Comparison of ENCODE assay signal across 2 fruit fly cellular contexts in genomic region chr3L:19412812-19413211, dm6.
A peak's percentile ranks its signal among the peaks of the same experiment; 100 is the strongest.
TF ChIP-seq lines count a peak whose summit lies in the region.

Gene CG32206 (minus strand): TSS chr3L:19412912.

- no peak for TF ChIP-seq CTCF in whole organism, embryonic (GFP tag; optimal IDR thresholded peaks at IDR 0.05; lab: Kevin White, UChicago)

TF ChIP-seq in whole organism, 6 proteins besides CTCF, POLR2A, EP300 and RAD21:
- TF ChIP-seq psq (optimal IDR thresholded peaks at IDR 0.05; lab: Kevin White, UChicago) (no peak), Dll (optimal IDR thresholded peaks at IDR 0.05; lab: Kevin White, UChicago) (peak; percentile 2)

TF ChIP-seq in whole organism, embryonic, 481 proteins besides CTCF, POLR2A, EP300 and RAD21:
- TF ChIP-seq chinmo (GFP tag; IDR thresholded peaks at IDR 0.05; lab: Robert Waterston, UW; ENCODE audit: partially characterized antibody) = 0 out of 4 replicates have a peak, but pooled peaks have one; percentile 23
- peak in 1 of 2 experiments; percentile 59 for TF ChIP-seq Trl (optimal IDR thresholded peaks at IDR 0.05; lab: Kevin White, UChicago)
- TF ChIP-seq Trl (GFP tag; optimal IDR thresholded peaks at IDR 0.05; lab: Kevin White, UChicago) = no peak
- TF ChIP-seq CG13287 (GFP tag; IDR thresholded peaks at IDR 0.05; lab: Robert Waterston, UW; ENCODE audit: partially characterized antibody) = 0 out of 2 replicates have a peak, but pooled peaks have one; percentile 8
- no peak for TF ChIP-seq CG32532 (GFP tag; IDR thresholded peaks at IDR 0.05; lab: Robert Waterston, UW)
- TF ChIP-seq knrl (GFP tag; IDR thresholded peaks at IDR 0.05; lab: Robert Waterston, UW; ENCODE audit: partially characterized antibody) = no peak
- TF ChIP-seq Deaf1 (tag; optimal IDR thresholded peaks at IDR 0.05; lab: Kevin White, UChicago) = peak; percentile 29
- no peak for TF ChIP-seq Hmx (GFP tag; optimal IDR thresholded peaks at IDR 0.05; lab: Kevin White, UChicago)
- TF ChIP-seq CG11695 (GFP tag; IDR thresholded peaks at IDR 0.05; lab: Robert Waterston, UW) = no peak
- TF ChIP-seq ewg (GFP tag; optimal IDR thresholded peaks at IDR 0.05; lab: Kevin White, UChicago) = peak; percentile 67
- TF ChIP-seq PHDP (tag; optimal IDR thresholded peaks at IDR 0.05; lab: Kevin White, UChicago) = no peak
TF ChIP-seq in whole organism, embryonic: peak in this region for 5.
